Fruit fly (Drosophila melanogaster) whole organism, pupa: ENCODE results near the gene CG17361.

Experiments used
- CG10348 ChIP-seq: fragments of 200-800 bp; sonication (Bioruptor generic); IDR thresholded peaks from 2 replicates; pipeline ENCODE4 v1.3.6; 2022; ENCODE audit warnings: missing biosample characterization, missing genetic modification characterization
- CG12605 ChIP-seq: fragments of 200-800 bp; sonication (Bioruptor generic); IDR thresholded peaks from 2 replicates; pipeline ENCODE4 v1.3.6; 2022; ENCODE audit warnings: missing biosample characterization, missing genetic modification characterization
- CG13204 ChIP-seq: fragments of 200-800 bp; sonication (Bioruptor generic); optimal IDR thresholded peaks from 2 replicates; lab custom pipeline; 2018; ENCODE audit warnings: missing biosample characterization, mild to moderate bottlenecking, missing genetic modification characterization, moderate library complexity
- CG14655 ChIP-seq: fragments of 200-800 bp; sonication (Bioruptor generic); optimal IDR thresholded peaks from 3 replicates; lab custom pipeline; 2017; ENCODE audit warnings: mild to moderate bottlenecking, missing biosample characterization, missing genetic modification reagents, missing genetic modification characterization
- CG15710 ChIP-seq: fragments of 200-800 bp; sonication (Bioruptor generic); optimal IDR thresholded peaks from 2 replicates; lab custom pipeline; 2018; ENCODE audit warnings: missing biosample characterization, mild to moderate bottlenecking, missing genetic modification characterization, moderate library complexity
- CG17806 ChIP-seq: fragments of 200-800 bp; sonication (Bioruptor generic); optimal IDR thresholded peaks from 2 replicates; lab custom pipeline; 2018; ENCODE audit warnings: missing biosample characterization, mild to moderate bottlenecking, missing genetic modification characterization, moderate library complexity
- CG32121 ChIP-seq: fragments of 200-800 bp; sonication (Bioruptor generic); IDR thresholded peaks from 2 replicates; pipeline ENCODE4 v1.3.6; 2022; ENCODE audit warnings: missing biosample characterization, missing genetic modification characterization
- CG34367 ChIP-seq: fragments of 200-800 bp; sonication (Bioruptor generic); optimal IDR thresholded peaks from 2 replicates; lab custom pipeline; 2018; ENCODE audit warnings: missing biosample characterization, mild to moderate bottlenecking, missing genetic modification characterization
- CG4496 ChIP-seq: fragments of 200-800 bp; sonication (Bioruptor generic); IDR thresholded peaks from 3 replicates; pipeline ENCODE4 v1.3.6; 2022; ENCODE audit warnings: missing biosample characterization, missing genetic modification characterization
- CG8159 ChIP-seq: fragments of 200-800 bp; sonication (Bioruptor generic); optimal IDR thresholded peaks from 3 replicates; lab custom pipeline; 2018; ENCODE audit warnings: missing biosample characterization, mild to moderate bottlenecking, missing genetic modification characterization, moderate library complexity
- CG8301 ChIP-seq: fragments of 200-800 bp; sonication (Bioruptor generic); optimal IDR thresholded peaks from 2 replicates; lab custom pipeline; 2018; ENCODE audit warnings: missing biosample characterization, mild to moderate bottlenecking, missing genetic modification characterization
- CG9948 ChIP-seq: fragments of 200-800 bp; sonication (Bioruptor generic); optimal IDR thresholded peaks from 2 replicates; lab custom pipeline; 2018; ENCODE audit warnings: missing biosample characterization, mild to moderate bottlenecking, missing genetic modification characterization, moderate library complexity
- D1 ChIP-seq: fragments of 200-800 bp; sonication (Bioruptor generic); optimal IDR thresholded peaks from 2 replicates; lab custom pipeline; 2018; ENCODE audit warnings: missing biosample characterization, mild to moderate bottlenecking, missing genetic modification characterization, moderate library complexity
- EcR ChIP-seq: fragments of 200-800 bp; sonication (Bioruptor generic); optimal IDR thresholded peaks from 3 replicates; lab custom pipeline; 2019; ENCODE audit warnings: missing biosample characterization, missing genetic modification characterization, mild to moderate bottlenecking, moderate library complexity, missing genetic modification reagents
- Ets98B ChIP-seq: fragments of 200-800 bp; sonication (Bioruptor generic); IDR thresholded peaks from 2 replicates; pipeline ENCODE4 v1.3.6; 2022; ENCODE audit warnings: missing biosample characterization, missing genetic modification characterization
- Pif1A ChIP-seq: fragments of 200-800 bp; sonication (Bioruptor generic); optimal IDR thresholded peaks from 3 replicates; lab custom pipeline; 2016; ENCODE audit warnings: missing biosample characterization, missing genetic modification characterization
- Pif1B ChIP-seq: fragments of 200-800 bp; sonication (Bioruptor generic); optimal IDR thresholded peaks from 3 replicates; lab custom pipeline; 2016; ENCODE audit warnings: missing biosample characterization, missing genetic modification characterization
- Snoo ChIP-seq: fragments of 200-800 bp; sonication (Bioruptor generic); optimal IDR thresholded peaks from 3 replicates; lab custom pipeline; 2017; ENCODE audit warnings: missing biosample characterization, mild to moderate bottlenecking, missing genetic modification characterization, inconsistent platforms
- fd96Ca ChIP-seq: fragments of 200-800 bp; sonication (Bioruptor generic); IDR thresholded peaks from 3 replicates; pipeline ENCODE4 v1.3.6; 2022; ENCODE audit warnings: missing biosample characterization, missing genetic modification characterization
- gl ChIP-seq: fragments of 200-800 bp; sonication (Bioruptor generic); optimal IDR thresholded peaks from 2 replicates; lab custom pipeline; 2018; ENCODE audit warnings: missing biosample characterization, mild to moderate bottlenecking, missing genetic modification characterization
- rn ChIP-seq: fragments of 200-800 bp; sonication (Bioruptor generic); IDR thresholded peaks from 2 replicates; pipeline ENCODE4 v1.3.6; 2022; ENCODE audit warnings: missing biosample characterization, missing genetic modification characterization

The CG17361 gene

DNA sequence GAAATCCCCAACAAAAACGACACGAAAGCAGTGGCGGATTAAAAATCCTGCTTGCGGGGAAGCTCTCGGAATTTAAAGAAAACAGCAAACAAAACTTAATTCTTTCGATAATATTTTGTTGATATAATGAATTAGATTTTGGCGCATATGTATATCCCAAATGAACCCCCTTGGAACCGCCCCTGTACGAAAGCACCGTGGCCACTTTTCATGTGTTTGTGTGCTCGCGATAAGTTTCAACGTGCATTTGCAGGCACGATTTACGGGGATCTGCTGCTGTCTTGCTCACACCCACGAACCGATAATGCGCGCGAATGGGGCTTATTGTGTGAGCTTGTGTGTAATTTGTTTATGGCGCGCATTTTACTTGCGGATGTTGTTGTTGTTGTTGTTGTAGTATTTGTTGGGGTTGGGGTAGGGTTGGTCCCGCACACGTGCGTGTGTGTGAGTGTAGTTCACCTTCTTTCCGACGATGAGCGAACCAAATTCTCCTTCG is 8.0 kb downstream of the CG17361 start:
- TF ChIP-seq EcR (peak; percentile 48), CG8301 (tag; lab: Kevin White, UChicago) (peak; percentile 98), CG12605 (peak; percentile 96), CG8159 (tag; lab: Kevin White, UChicago) (peak; percentile 97), CG9948 (tag; lab: Kevin White, UChicago) (peak; percentile 97), CG14655 (peak; percentile 98), CG32121 (GFP tag; lab: Robert Waterston, UW) (peak; percentile 98), Pif1A (GFP tag; lab: Kevin White, UChicago) (peak; percentile 98), CG34367 (peak; percentile 96), gl (tag; lab: Kevin White, UChicago) (peak; percentile 94), CG13204 (GFP tag; lab: Kevin White, UChicago) (peak; percentile 93), Ets98B (peak; percentile 99), CG15710 (tag; lab: Kevin White, UChicago) (peak; percentile 97), Snoo (peak; percentile 96), Pif1B (GFP tag; lab: Kevin White, UChicago) (peak; percentile 98), D1 (no peak), fd96Ca (GFP tag; lab: Robert Waterston, UW) (peak; percentile 100), CG17806 (tag; lab: Kevin White, UChicago) (peak; percentile 97), CG4496 (GFP tag; lab: Robert Waterston, UW) (peak; percentile 99), rn (GFP tag; lab: Robert Waterston, UW) (peak; percentile 97), CG10348 (GFP tag; lab: Robert Waterston, UW) (peak; percentile 98)

DNA sequence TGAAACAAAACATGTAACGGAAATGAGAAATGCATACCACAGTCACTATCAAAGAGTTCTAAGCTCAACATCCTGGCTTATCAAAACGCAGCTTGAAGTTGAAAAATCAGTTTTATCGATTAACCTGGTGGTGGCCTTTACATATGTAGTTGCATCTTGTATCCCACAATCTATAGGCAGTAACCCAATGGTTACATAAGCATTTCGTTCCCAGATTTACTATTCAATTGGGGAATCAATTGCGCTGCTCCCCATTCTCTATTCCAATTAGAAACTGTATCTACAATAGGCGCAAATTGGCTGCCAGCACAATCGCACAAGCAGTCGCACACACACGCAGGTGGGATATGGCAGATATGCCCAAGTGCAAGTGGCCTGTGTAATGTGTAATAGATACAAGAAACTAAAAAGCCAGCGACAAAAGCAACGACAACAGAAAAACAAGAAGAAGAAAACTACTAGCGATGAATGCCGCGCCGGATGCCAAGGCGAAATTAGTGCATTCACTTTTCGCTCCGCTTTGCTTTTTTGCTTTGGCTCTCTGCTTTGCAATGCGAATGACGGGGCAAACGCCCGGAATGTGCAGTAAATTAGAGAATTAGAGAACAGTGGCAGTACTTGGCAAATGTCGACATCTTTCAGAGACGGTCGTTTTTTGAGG is 8.8 kb downstream of the CG17361 start:
- no peak for TF ChIP-seq D1
- TF ChIP-seq CG4496 (GFP tag; lab: Robert Waterston, UW), result peak; percentile 19; the same call in 1 of the 3 replicates
- TF ChIP-seq, all 21 proteins: peak for 1

DNA sequence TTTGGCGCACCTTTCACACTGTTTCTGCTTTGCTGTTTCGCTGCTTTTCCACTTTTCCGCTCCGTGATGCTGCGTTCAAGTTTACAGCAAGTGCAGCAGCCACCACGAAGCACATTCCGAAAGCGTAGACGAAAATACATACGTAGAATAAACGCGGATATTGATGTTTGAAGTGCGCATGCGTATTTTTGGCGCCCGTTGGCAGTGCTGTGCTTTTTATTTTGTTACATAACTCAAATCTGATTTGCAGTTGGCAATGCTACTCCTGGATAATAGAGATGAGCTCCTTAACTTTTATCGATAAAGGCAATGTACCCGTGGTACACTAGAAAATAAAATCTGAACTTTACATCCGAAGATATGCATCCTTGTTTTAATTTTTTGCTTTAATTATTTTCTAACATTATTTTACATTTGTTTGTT is 9.7 kb downstream of the CG17361 start:
- TF ChIP-seq CG8301 (tag; lab: Kevin White, UChicago), result no peak
- TF ChIP-seq CG12605, result 0 out of 2 replicates have a peak, but pooled peaks have one; percentile 8
- peak; percentile 15 for TF ChIP-seq Ets98B
- no peak for TF ChIP-seq CG10348 (GFP tag; lab: Robert Waterston, UW)

DNA sequence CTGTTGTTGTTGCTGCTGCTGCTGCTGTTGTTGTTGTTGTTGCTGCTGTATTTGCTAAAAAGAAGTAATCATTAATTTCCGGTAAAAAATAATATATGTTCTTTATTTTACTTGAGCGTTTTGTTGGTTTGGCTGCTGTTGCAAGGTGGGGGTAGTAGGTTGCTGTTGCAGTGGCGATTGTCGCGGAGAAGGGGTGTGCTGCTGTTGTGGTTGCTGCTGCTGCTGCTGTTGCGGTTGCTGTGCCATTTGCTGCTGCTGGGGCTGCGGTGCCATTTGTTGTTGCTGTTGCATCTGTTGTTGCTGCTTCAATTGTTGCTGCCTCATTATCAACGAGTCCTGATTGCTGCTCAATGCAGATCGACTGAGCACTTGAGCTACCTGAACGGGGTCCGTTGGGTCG is 28.7 kb downstream of the CG17361 start:
- TF ChIP-seq CG14655 (no peak), Ets98B (no peak), CG8159 (tag; lab: Kevin White, UChicago) (no peak), EcR (no peak)

DNA sequence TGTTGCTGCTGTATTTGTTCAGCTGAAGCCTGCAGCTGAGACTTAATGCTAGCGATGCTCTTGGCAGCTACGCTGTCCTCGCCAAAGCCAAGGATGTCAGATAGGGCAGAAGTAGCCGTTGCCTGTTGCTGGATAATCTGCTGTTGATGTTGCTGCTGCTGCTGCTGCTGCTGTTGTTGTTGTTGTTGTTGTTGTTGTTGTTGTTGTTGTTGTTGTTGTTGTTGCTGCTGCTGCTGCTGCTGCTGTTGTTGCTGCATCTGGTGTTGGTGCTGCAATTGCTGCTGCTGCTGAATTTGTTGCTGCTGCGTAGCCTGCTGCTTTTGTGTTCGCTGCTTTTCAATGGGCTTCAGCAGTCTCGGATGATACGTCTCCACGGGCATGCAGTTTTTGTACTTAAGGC is 30.6 kb downstream of the CG17361 start:
- TF ChIP-seq CG15710 (tag; lab: Kevin White, UChicago), result no peak
- no peak for TF ChIP-seq CG8159 (tag; lab: Kevin White, UChicago)
- no peak for TF ChIP-seq Ets98B
- no peak for TF ChIP-seq CG12605
- no peak for TF ChIP-seq CG34367
- no peak for TF ChIP-seq CG4496 (GFP tag; lab: Robert Waterston, UW)
- no peak for TF ChIP-seq CG17806 (tag; lab: Kevin White, UChicago)
- TF ChIP-seq CG8301 (tag; lab: Kevin White, UChicago), result no peak
- TF ChIP-seq CG14655, result no peak
- no peak for TF ChIP-seq gl (tag; lab: Kevin White, UChicago)
- no peak for TF ChIP-seq rn (GFP tag; lab: Robert Waterston, UW)
- no peak for TF ChIP-seq Pif1B (GFP tag; lab: Kevin White, UChicago)
- TF ChIP-seq CG32121 (GFP tag; lab: Robert Waterston, UW), result no peak
- TF ChIP-seq Snoo, result no peak
- TF ChIP-seq, all 21 proteins: peak for 0

DNA sequence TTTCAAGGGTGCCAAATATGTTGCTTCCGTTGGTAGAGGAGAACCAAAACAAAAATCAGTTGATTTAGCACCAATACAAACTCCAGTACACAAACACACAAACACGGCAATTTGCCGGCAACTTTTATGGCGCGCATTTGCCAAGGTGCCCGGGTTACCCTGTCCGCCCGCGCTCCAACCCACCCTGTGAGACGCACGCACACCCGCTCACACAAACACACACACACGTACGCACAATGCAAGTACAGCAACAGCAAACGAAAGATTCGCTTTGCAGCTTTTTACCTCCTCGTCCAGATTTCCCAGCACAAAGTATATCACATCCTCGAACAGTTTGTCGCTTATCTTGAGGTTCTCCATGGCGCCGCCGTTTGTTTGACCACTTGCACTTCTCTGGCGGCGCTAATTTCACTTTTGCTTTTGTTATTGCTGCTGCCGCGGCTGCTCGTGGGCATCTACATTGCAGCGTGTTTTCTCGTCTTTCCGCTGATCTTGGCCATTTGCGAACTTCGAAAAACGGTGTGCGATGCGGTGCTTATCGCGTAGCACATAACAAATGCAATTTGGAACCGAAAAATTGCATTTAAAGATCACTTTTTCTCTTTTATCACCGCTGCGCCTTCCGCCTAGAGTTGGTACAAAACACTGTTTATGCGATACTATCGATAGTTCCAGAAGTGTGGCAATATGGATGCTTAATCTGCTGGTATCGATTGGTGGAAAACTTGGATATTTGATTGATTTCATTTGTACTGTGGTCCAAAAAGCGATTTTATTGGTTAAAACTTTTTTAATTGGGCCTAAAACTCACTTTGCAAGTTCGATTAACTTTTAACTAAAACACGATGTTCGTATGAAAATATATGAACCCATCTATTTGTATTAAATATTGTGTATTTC is 31.7 kb downstream of the CG17361 start, which contains the start of gene Ptip:
Gene Ptip (minus strand): TSS at position 637 of the 900 bp plus-strand sequence.
- TF ChIP-seq gl (tag; lab: Kevin White, UChicago) (peak; percentile 40), Ets98B (0 out of 2 replicates have a peak, but pooled peaks have one; percentile 64), fd96Ca (GFP tag; lab: Robert Waterston, UW) (no peak; the same call in 2 of the 3 replicates), CG12605 (peak; percentile 66), CG4496 (GFP tag; lab: Robert Waterston, UW) (peak; percentile 77), CG32121 (GFP tag; lab: Robert Waterston, UW) (peak; percentile 49; the same call in 1 of the 2 replicates), rn (GFP tag; lab: Robert Waterston, UW) (no peak)
